Worm (Caenorhabditis elegans): ENCODE data around the gene lin-1.
"Not testable (repeated sequence)": the region's sequence is repeated elsewhere in the genome, so short reads cannot be mapped to it uniquely, and the experiment has no call there.

lin-1 gene

ce11 chrIV:2308203-2308602, 8.1 kb upstream of the lin-1 start:
- TF ChIP-seq dao-5 (tag; optimal IDR thresholded peaks at IDR 0.05) (no peak), W03F9.2 (tag; optimal IDR thresholded peaks at IDR 0.05) (no peak), him-1 (tag; optimal IDR thresholded peaks at IDR 0.05) (no peak)

ce11 chrIV:2307374-2307773, 7.3 kb upstream of the lin-1 start:
- TF ChIP-seq dao-5 (tag; optimal IDR thresholded peaks at IDR 0.05) (no peak), him-1 (tag; optimal IDR thresholded peaks at IDR 0.05) (no peak), W03F9.2 (tag; optimal IDR thresholded peaks at IDR 0.05) (no peak)

ce11 chrIV:2306447-2306846, 6.4 kb upstream of the lin-1 start, which contains the start of gene mksr-2:
Gene mksr-2, minus strand, starts transcription at chrIV:2306547.
- TF ChIP-seq him-1 (tag; optimal IDR thresholded peaks at IDR 0.05): no peak

ce11 chrIV:2298388-2298787, 1.7 kb downstream of the lin-1 start:
- no peak for TF ChIP-seq dao-5 (tag; optimal IDR thresholded peaks at IDR 0.05)

ce11 chrIV:2296639-2297038, 3.4 kb downstream of the lin-1 start:
- no peak for TF ChIP-seq him-1 (tag; optimal IDR thresholded peaks at IDR 0.05)
- TF ChIP-seq W03F9.2 (tag; optimal IDR thresholded peaks at IDR 0.05): no peak
- no peak for TF ChIP-seq dao-5 (tag; optimal IDR thresholded peaks at IDR 0.05)

ce11 chrIV:2292119-2292518, 8.0 kb downstream of the lin-1 start:
- no peak for TF ChIP-seq W03F9.2 (tag; optimal IDR thresholded peaks at IDR 0.05)
- TF ChIP-seq him-1 (tag; optimal IDR thresholded peaks at IDR 0.05): no peak
- TF ChIP-seq dao-5 (tag; optimal IDR thresholded peaks at IDR 0.05): no peak

- TF ChIP-seq him-1 (tag; optimal IDR thresholded peaks at IDR 0.05) (no peak), dao-5 (tag; optimal IDR thresholded peaks at IDR 0.05) (no peak), W03F9.2 (tag; optimal IDR thresholded peaks at IDR 0.05) (no peak)
Measured at ce11 chrIV:2284462-2285047, 15.5 kb downstream of the lin-1 start.

- TF ChIP-seq W03F9.2 (tag; optimal IDR thresholded peaks at IDR 0.05): no peak
- no peak for TF ChIP-seq dao-5 (tag; optimal IDR thresholded peaks at IDR 0.05)
- TF ChIP-seq him-1 (tag; optimal IDR thresholded peaks at IDR 0.05): no peak
Measured at ce11 chrIV:2281353-2281976, 18.6 kb downstream of the lin-1 start.

- TF ChIP-seq W03F9.2, him-1, dao-5 (tag; optimal IDR thresholded peaks at IDR 0.05): not testable (repeated sequence)
Measured at ce11 chrIV:2275545-2275944, 24.5 kb downstream of the lin-1 start, which contains the start of gene M70.5. Gene M70.5, minus strand, starts transcription at chrIV:2275622.

- no peak for TF ChIP-seq dao-5 (tag; optimal IDR thresholded peaks at IDR 0.05)
- TF ChIP-seq W03F9.2 (tag; optimal IDR thresholded peaks at IDR 0.05): no peak
- TF ChIP-seq him-1 (tag; optimal IDR thresholded peaks at IDR 0.05): no peak
Measured at ce11 chrIV:2263564-2263963, 36.5 kb downstream of the lin-1 start, which contains the start of gene famp-1. Gene famp-1, minus strand, starts transcription at chrIV:2263664.

ce11 chrIV:2253392-2254048, 46.6 kb downstream of the lin-1 start:
- TF ChIP-seq W03F9.2 (tag; optimal IDR thresholded peaks at IDR 0.05) (no peak), dao-5 (tag; optimal IDR thresholded peaks at IDR 0.05) (no peak), him-1 (tag; optimal IDR thresholded peaks at IDR 0.05) (no peak)

ce11 chrIV:2246150-2246549, 53.9 kb downstream of the lin-1 start:
- TF ChIP-seq him-1 (tag; optimal IDR thresholded peaks at IDR 0.05) (no peak), W03F9.2 (tag; optimal IDR thresholded peaks at IDR 0.05) (no peak), dao-5 (tag; optimal IDR thresholded peaks at IDR 0.05) (no peak)

- not testable (repeated sequence) for TF ChIP-seq him-1, dao-5, W03F9.2 (tag; optimal IDR thresholded peaks at IDR 0.05)
Measured at ce11 chrIV:2245565-2245964, 54.5 kb downstream of the lin-1 start, which contains the start of gene M70.1. Gene M70.1, plus strand, starts transcription at chrIV:2245865.

- no peak for TF ChIP-seq W03F9.2 (tag; optimal IDR thresholded peaks at IDR 0.05)
- no peak for TF ChIP-seq him-1 (tag; optimal IDR thresholded peaks at IDR 0.05)
- TF ChIP-seq dao-5 (tag; optimal IDR thresholded peaks at IDR 0.05): no peak
Measured at ce11 chrIV:2242349-2243088, 57.6 kb downstream of the lin-1 start, which contains the start of the genes M70.3 and M70.2. Gene M70.3, minus strand, starts transcription at chrIV:2242449. Gene M70.2, plus strand, starts transcription at chrIV:2243038.

Measured in whole organism, L4/young adult.